Worm (Caenorhabditis elegans) whole organism, midembryonic: ENCODE measurements around the gene ugt-58.

Experiments used
- T22C8.4 ChIP-seq: fragments of 200-800 bp; sonication (Bioruptor generic); IDR thresholded peaks from 2 replicates; pipeline ENCODE4 v1.3.6; 2022; ENCODE audit warnings: missing genetic modification characterization, missing compliant biosample characterization
- cog-1 ChIP-seq: sonication (generic microtip); optimal IDR thresholded peaks from 2 replicates; lab custom pipeline; 2016; ENCODE audit warnings: missing genetic modification characterization, missing compliant biosample characterization
- flt-1 ChIP-seq: fragments of 200-800 bp; sonication (Bioruptor generic); IDR thresholded peaks from 2 replicates; pipeline ENCODE4 v1.3.6; 2022; ENCODE audit warnings: missing genetic modification characterization, missing compliant biosample characterization
- klf-2 ChIP-seq: fragments of 200-800 bp; sonication (Bioruptor generic); conservative IDR thresholded peaks from 2 replicates; pipeline ENCODE4 v1.3.6; 2022; ENCODE audit warnings: missing genetic modification reagents, missing genetic modification characterization, missing compliant biosample characterization
- med-1 ChIP-seq: sonication (generic microtip); optimal IDR thresholded peaks from 2 replicates; lab custom pipeline; 2017; ENCODE audit warnings: missing genetic modification characterization, mild to moderate bottlenecking, missing compliant biosample characterization, antibody characterized with exemption, missing genetic modification reagents; ENCODE audit not compliant: insufficient read depth
- ref-1 ChIP-seq: fragments of 200-800 bp; sonication (Bioruptor generic); conservative IDR thresholded peaks from 2 replicates; pipeline ENCODE4 v1.3.6; 2022; ENCODE audit warnings: missing genetic modification reagents, missing genetic modification characterization, missing compliant biosample characterization
- tab-1 ChIP-seq: fragments of 200-800 bp; sonication (Bioruptor generic); IDR thresholded peaks from 2 replicates; pipeline ENCODE4 v1.3.6; 2022; ENCODE audit warnings: missing genetic modification characterization, missing compliant biosample characterization
- ztf-23 ChIP-seq: fragments of 200-800 bp; sonication (Bioruptor generic); IDR thresholded peaks from 2 replicates; pipeline ENCODE4 v1.3.6; 2022; ENCODE audit warnings: missing genetic modification reagents, missing genetic modification characterization, missing compliant biosample characterization
- ztf-29 ChIP-seq: fragments of 200-800 bp; sonication (Bioruptor generic); IDR thresholded peaks from 2 replicates; pipeline ENCODE4 v1.3.6; 2022; ENCODE audit warnings: missing genetic modification reagents, missing genetic modification characterization, missing compliant biosample characterization

ugt-58 gene

ce11 chrII:9592737-9593136, 6.2 kb upstream of the ugt-58 start, which contains the start of gene parp-2:
Gene parp-2, plus strand, starts transcription at chrII:9593037.
- TF ChIP-seq flt-1 (GFP tag; lab: Robert Waterston, UW) (no peak), klf-2 (GFP tag; lab: Robert Waterston, UW) (no peak), ztf-29 (GFP tag; lab: Robert Waterston, UW) (no peak), ztf-23 (GFP tag; lab: Robert Waterston, UW) (no peak), cog-1 (tag; lab: Kevin White, UChicago) (no peak), med-1 (GFP tag; lab: Kevin White, UChicago) (no peak), ref-1 (GFP tag; lab: Robert Waterston, UW) (no peak), T22C8.4 (no peak)

ce11 chrII:9591071-9591470, 4.5 kb upstream of the ugt-58 start, which contains the start of the genes E02H1.1 and tag-124:
Gene E02H1.1, minus strand, starts transcription at chrII:9591164.
Gene tag-124, plus strand, starts transcription at chrII:9591292.
- peak; percentile 62 for TF ChIP-seq flt-1 (GFP tag; lab: Robert Waterston, UW)
- TF ChIP-seq ref-1 (GFP tag; lab: Robert Waterston, UW), result no peak
- peak; percentile 7 for TF ChIP-seq cog-1 (tag; lab: Kevin White, UChicago)
- no peak for TF ChIP-seq T22C8.4
- TF ChIP-seq med-1 (GFP tag; lab: Kevin White, UChicago), result no peak
- TF ChIP-seq ztf-29 (GFP tag; lab: Robert Waterston, UW), result no peak
- no peak for TF ChIP-seq klf-2 (GFP tag; lab: Robert Waterston, UW)
- peak; percentile 52; the same call in 1 of the 2 replicates for TF ChIP-seq ztf-23 (GFP tag; lab: Robert Waterston, UW)
- no peak for TF ChIP-seq tab-1 (GFP tag; lab: Robert Waterston, UW)

- TF ChIP-seq med-1 (GFP tag; lab: Kevin White, UChicago), result no peak
- no peak for TF ChIP-seq klf-2 (GFP tag; lab: Robert Waterston, UW)
- no peak for TF ChIP-seq cog-1 (tag; lab: Kevin White, UChicago)
- no peak for TF ChIP-seq ztf-29 (GFP tag; lab: Robert Waterston, UW)
- TF ChIP-seq ztf-23 (GFP tag; lab: Robert Waterston, UW), result no peak
- TF ChIP-seq tab-1 (GFP tag; lab: Robert Waterston, UW), result no peak
- TF ChIP-seq flt-1 (GFP tag; lab: Robert Waterston, UW), result no peak
- TF ChIP-seq ref-1 (GFP tag; lab: Robert Waterston, UW), result no peak
- TF ChIP-seq T22C8.4, result no peak
Observed at ce11 chrII:9589667-9590066, 3.1 kb upstream of the ugt-58 start, which contains the start of gene eral-1. Gene eral-1, minus strand, starts transcription at chrII:9589767.

- no peak for TF ChIP-seq ztf-23 (GFP tag; lab: Robert Waterston, UW)
- no peak for TF ChIP-seq klf-2 (GFP tag; lab: Robert Waterston, UW)
- TF ChIP-seq flt-1 (GFP tag; lab: Robert Waterston, UW), result no peak
- no peak for TF ChIP-seq tab-1 (GFP tag; lab: Robert Waterston, UW)
- no peak for TF ChIP-seq T22C8.4
- TF ChIP-seq ztf-29 (GFP tag; lab: Robert Waterston, UW), result no peak
- TF ChIP-seq ref-1 (GFP tag; lab: Robert Waterston, UW), result no peak
- no peak for TF ChIP-seq cog-1 (tag; lab: Kevin White, UChicago)
- no peak for TF ChIP-seq med-1 (GFP tag; lab: Kevin White, UChicago)
Observed at ce11 chrII:9583461-9583860, 3.1 kb downstream of the ugt-58 start, which contains the start of gene wee-1.1. Gene wee-1.1, minus strand, starts transcription at chrII:9583561.

- TF ChIP-seq flt-1 (GFP tag; lab: Robert Waterston, UW) (no peak), ref-1 (GFP tag; lab: Robert Waterston, UW) (no peak), ztf-23 (GFP tag; lab: Robert Waterston, UW) (no peak), med-1 (GFP tag; lab: Kevin White, UChicago) (no peak), tab-1 (GFP tag; lab: Robert Waterston, UW) (no peak), cog-1 (tag; lab: Kevin White, UChicago) (no peak), T22C8.4 (no peak), ztf-29 (GFP tag; lab: Robert Waterston, UW) (no peak), klf-2 (GFP tag; lab: Robert Waterston, UW) (no peak)
Observed at ce11 chrII:9577630-9578029, 9.0 kb downstream of the ugt-58 start.

- TF ChIP-seq ztf-29 (GFP tag; lab: Robert Waterston, UW), result no peak
- TF ChIP-seq ztf-23 (GFP tag; lab: Robert Waterston, UW), result no peak
- TF ChIP-seq med-1 (GFP tag; lab: Kevin White, UChicago), result no peak
Observed at ce11 chrII:9576707-9577106, 9.9 kb downstream of the ugt-58 start.

- TF ChIP-seq klf-2 (GFP tag; lab: Robert Waterston, UW) (no peak), tab-1 (GFP tag; lab: Robert Waterston, UW) (no peak), T22C8.4 (no peak), med-1 (GFP tag; lab: Kevin White, UChicago) (no peak), flt-1 (GFP tag; lab: Robert Waterston, UW) (no peak), cog-1 (tag; lab: Kevin White, UChicago) (no peak), ztf-23 (GFP tag; lab: Robert Waterston, UW) (no peak), ztf-29 (GFP tag; lab: Robert Waterston, UW) (no peak), ref-1 (GFP tag; lab: Robert Waterston, UW) (no peak)
Observed at ce11 chrII:9575670-9576069, 10.9 kb downstream of the ugt-58 start, which contains the start of gene exc-7. Gene exc-7, plus strand, starts transcription at chrII:9575970.

ce11 chrII:9574406-9574805, 12.2 kb downstream of the ugt-58 start:
- TF ChIP-seq klf-2 (GFP tag; lab: Robert Waterston, UW), result no peak
- no peak for TF ChIP-seq cog-1 (tag; lab: Kevin White, UChicago)
- TF ChIP-seq T22C8.4, result no peak
- no peak for TF ChIP-seq med-1 (GFP tag; lab: Kevin White, UChicago)
- TF ChIP-seq flt-1 (GFP tag; lab: Robert Waterston, UW), result no peak
- no peak for TF ChIP-seq tab-1 (GFP tag; lab: Robert Waterston, UW)

- TF ChIP-seq tab-1 (GFP tag; lab: Robert Waterston, UW), result no peak
- TF ChIP-seq ztf-29 (GFP tag; lab: Robert Waterston, UW), result no peak
- no peak for TF ChIP-seq med-1 (GFP tag; lab: Kevin White, UChicago)
- no peak for TF ChIP-seq ref-1 (GFP tag; lab: Robert Waterston, UW)
- no peak for TF ChIP-seq flt-1 (GFP tag; lab: Robert Waterston, UW)
- no peak for TF ChIP-seq klf-2 (GFP tag; lab: Robert Waterston, UW)
Observed at ce11 chrII:9573412-9573811, 13.2 kb downstream of the ugt-58 start.
